Worm (Caenorhabditis elegans) whole organism, young adult: ENCODE results near the gene twk-12.

Experiments
- B0035.1 ChIP-seq: sonication (generic microtip); optimal IDR thresholded peaks from 2 replicates; lab custom pipeline; 2016; ENCODE audit warnings: missing genetic modification characterization, mild to moderate bottlenecking, missing compliant biosample characterization, missing genotype, missing genetic modification reagents
- B0261.1 ChIP-seq: sonication (generic microtip); optimal IDR thresholded peaks from 2 replicates; lab custom pipeline; 2016; ENCODE audit warnings: mild to moderate bottlenecking, missing genetic modification characterization, moderate library complexity, missing compliant biosample characterization
- C06A6.2 ChIP-seq: fragments of 200-800 bp; sonication (Bioruptor generic); conservative IDR thresholded peaks from 2 replicates; pipeline ENCODE4 v1.3.6; 2022; ENCODE audit warnings: missing genetic modification characterization, missing compliant biosample characterization
- C17E4.6 ChIP-seq: fragments of 200-800 bp; sonication (Bioruptor generic); IDR thresholded peaks from 2 replicates; pipeline ENCODE4 v1.3.6; 2022; ENCODE audit warnings: missing genetic modification reagents, missing genetic modification characterization, missing compliant biosample characterization
- D2030.7 ChIP-seq: fragments of 200-800 bp; sonication (Bioruptor generic); IDR thresholded peaks from 2 replicates; pipeline ENCODE4 v1.3.6; 2022; ENCODE audit warnings: missing genetic modification reagents, missing genetic modification characterization, missing compliant biosample characterization
- F10E7.11 ChIP-seq: sonication (generic microtip); optimal IDR thresholded peaks from 2 replicates; lab custom pipeline; 2017; ENCODE audit warnings: mild to moderate bottlenecking, missing genetic modification characterization, moderate library complexity, missing compliant biosample characterization
- F37B4.10 ChIP-seq: fragments of 200-800 bp; sonication (Bioruptor generic); IDR thresholded peaks from 2 replicates; pipeline ENCODE4 v1.3.6; 2022; ENCODE audit warnings: missing genetic modification characterization, missing compliant biosample characterization
- F49E8.2 ChIP-seq: sonication (generic microtip); optimal IDR thresholded peaks from 3 replicates; lab custom pipeline; 2017; ENCODE audit warnings: missing genetic modification characterization, mild to moderate bottlenecking, missing compliant biosample characterization, antibody characterized with exemption, moderate library complexity; ENCODE audit not compliant: insufficient read depth
- F52B5.7 ChIP-seq: sonication (generic microtip); optimal IDR thresholded peaks from 2 replicates; lab custom pipeline; 2016; ENCODE audit warnings: mild to moderate bottlenecking, missing genetic modification characterization, missing compliant biosample characterization
- F55B11.4 ChIP-seq: sonication (generic microtip); optimal IDR thresholded peaks from 2 replicates; lab custom pipeline; 2016; ENCODE audit warnings: missing compliant biosample characterization, missing genetic modification characterization, borderline replicate concordance; ENCODE audit not compliant: insufficient read depth
- F57A8.1 ChIP-seq: fragments of 200-800 bp; sonication (Bioruptor generic); optimal IDR thresholded peaks from 2 replicates; lab custom pipeline; 2018; ENCODE audit warnings: mild to moderate bottlenecking, missing genetic modification characterization, moderate library complexity, missing compliant biosample characterization
- K11D2.4 ChIP-seq: fragments of 200-800 bp; sonication (Bioruptor generic); IDR thresholded peaks from 2 replicates; pipeline ENCODE4 v1.3.6; 2022; ENCODE audit warnings: missing genetic modification reagents, missing genetic modification characterization, missing compliant biosample characterization
- K12H6.12 ChIP-seq: fragments of 200-800 bp; sonication (Bioruptor generic); optimal IDR thresholded peaks from 2 replicates; lab custom pipeline; 2018; ENCODE audit warnings: mild to moderate bottlenecking, missing genetic modification characterization, missing compliant biosample characterization
- Y95B8A.8 ChIP-seq: fragments of 200-800 bp; sonication (Bioruptor generic); IDR thresholded peaks from 2 replicates; pipeline ENCODE4 v1.3.6; 2022; ENCODE audit warnings: missing genetic modification reagents, missing genetic modification characterization, missing compliant biosample characterization
- ZK185.1 ChIP-seq: sonication (generic microtip); optimal IDR thresholded peaks from 2 replicates; lab custom pipeline; 2016; ENCODE audit warnings: mild to moderate bottlenecking, missing genetic modification characterization, missing compliant biosample characterization; ENCODE audit not compliant: poor library complexity, severe bottlenecking
- akir-1 ChIP-seq: fragments of 200-800 bp; sonication (Bioruptor generic); optimal IDR thresholded peaks from 2 replicates; lab custom pipeline; 2018; ENCODE audit warnings: mild to moderate bottlenecking, missing genetic modification characterization, moderate library complexity, missing compliant biosample characterization
- attf-6 ChIP-seq: fragments of 200-800 bp; sonication (Bioruptor generic); IDR thresholded peaks from 2 replicates; pipeline ENCODE4 v1.3.6; 2022; ENCODE audit warnings: missing genetic modification reagents, missing genetic modification characterization, missing compliant biosample characterization
- cebp-1 ChIP-seq, 2 experiments: fragments of 200-800 bp in 1 of 2; sonication (Bioruptor generic) in 1 of 2; sonication (generic microtip) in 1 of 2; IDR thresholded peaks in 1 of 2; optimal IDR thresholded peaks in 1 of 2; 2 replicates each; pipeline versions ENCODE4 v1.3.6 to Lab custom; 2017 to 2022; ENCODE audit warnings: missing compliant biosample characterization in 2 of 2, missing genetic modification characterization in 2 of 2, mild to moderate bottlenecking in 1 of 2, missing genetic modification reagents in 1 of 2, moderate library complexity in 1 of 2
- ceh-100 ChIP-seq: fragments of 200-800 bp; sonication (Bioruptor generic); IDR thresholded peaks from 2 replicates; pipeline ENCODE4 v1.3.6; 2022; ENCODE audit warnings: missing genetic modification reagents, missing genetic modification characterization, missing compliant biosample characterization
- ceh-40 ChIP-seq: fragments of 200-800 bp; sonication (Bioruptor generic); IDR thresholded peaks from 2 replicates; pipeline ENCODE4 v1.3.6; 2022; ENCODE audit warnings: missing genetic modification characterization, missing compliant biosample characterization
- chd-7 ChIP-seq: sonication (generic microtip); optimal IDR thresholded peaks from 2 replicates; lab custom pipeline; 2016; ENCODE audit warnings: mild to moderate bottlenecking, missing genetic modification characterization, moderate library complexity, missing compliant biosample characterization
- die-1 ChIP-seq: sonication (generic microtip); optimal IDR thresholded peaks from 2 replicates; lab custom pipeline; 2016; ENCODE audit warnings: missing genotype, mild to moderate bottlenecking, missing genetic modification characterization, missing compliant biosample characterization
- dpl-1 ChIP-seq: fragments of 150-350 bp; optimal IDR thresholded peaks from 2 replicates; lab custom pipeline; 2014; ENCODE audit warnings: missing biosample characterization, missing genetic modification reagents, missing genetic modification characterization
- ets-4 ChIP-seq: fragments of 200-800 bp; sonication (Bioruptor generic); optimal IDR thresholded peaks from 2 replicates; lab custom pipeline; 2018; ENCODE audit warnings: mild to moderate bottlenecking, missing genetic modification characterization, missing compliant biosample characterization
- hmg-1.2 ChIP-seq: fragments of 200-800 bp; sonication (Bioruptor generic); IDR thresholded peaks from 2 replicates; pipeline ENCODE4 v1.3.6; 2022; ENCODE audit warnings: missing genetic modification reagents, missing genetic modification characterization, missing compliant biosample characterization
- hmg-20 ChIP-seq: fragments of 200-800 bp; sonication (Bioruptor generic); IDR thresholded peaks from 2 replicates; pipeline ENCODE4 v1.3.6; 2022; ENCODE audit warnings: missing genetic modification reagents, missing genetic modification characterization, missing compliant biosample characterization
- lag-1 ChIP-seq: fragments of 200-800 bp; sonication (Bioruptor generic); IDR thresholded peaks from 2 replicates; pipeline ENCODE4 v1.3.6; 2022; ENCODE audit warnings: missing genetic modification reagents, missing genetic modification characterization, missing compliant biosample characterization
- lin-35 ChIP-seq, 3 experiments: fragments of 150-350 bp in 2 of 3; sonication (generic microtip) in 1 of 3; optimal IDR thresholded peaks; 2 replicates each; lab custom pipeline; 2014 to 2018; ENCODE audit warnings: missing biosample characterization in 3 of 3, missing genetic modification characterization in 3 of 3, missing genetic modification reagents in 3 of 3
- lin-40 ChIP-seq: sonication (generic microtip); optimal IDR thresholded peaks from 2 replicates; lab custom pipeline; 2016; ENCODE audit warnings: missing genetic modification characterization, mild to moderate bottlenecking, missing compliant biosample characterization, missing genotype, missing genetic modification reagents
- lsy-27 ChIP-seq: sonication (generic microtip); optimal IDR thresholded peaks from 2 replicates; lab custom pipeline; 2017; ENCODE audit warnings: missing genetic modification characterization, mild to moderate bottlenecking, missing compliant biosample characterization, antibody characterized with exemption, missing genotype, borderline replicate concordance; ENCODE audit not compliant: insufficient read depth
- madf-3 ChIP-seq: fragments of 200-800 bp; sonication (Bioruptor generic); IDR thresholded peaks from 2 replicates; pipeline ENCODE4 v1.3.6; 2022; ENCODE audit warnings: missing genetic modification reagents, missing genetic modification characterization, missing compliant biosample characterization
- madf-6 ChIP-seq: fragments of 200-800 bp; sonication (Bioruptor generic); IDR thresholded peaks from 2 replicates; pipeline ENCODE4 v1.3.6; 2022; ENCODE audit warnings: missing genetic modification reagents, missing genetic modification characterization, missing compliant biosample characterization
- mcd-1 ChIP-seq: fragments of 200-800 bp; sonication (Bioruptor generic); IDR thresholded peaks from 2 replicates; pipeline ENCODE4 v1.3.6; 2022; ENCODE audit warnings: missing genetic modification reagents, missing genetic modification characterization, missing compliant biosample characterization
- mxl-1 ChIP-seq: sonication (generic microtip); optimal IDR thresholded peaks from 2 replicates; lab custom pipeline; 2016; ENCODE audit warnings: missing genetic modification characterization, missing compliant biosample characterization
- nfya-1 ChIP-seq: sonication (generic microtip); optimal IDR thresholded peaks from 2 replicates; lab custom pipeline; 2017; ENCODE audit warnings: antibody characterized with exemption, missing compliant biosample characterization, missing genetic modification characterization, borderline replicate concordance; ENCODE audit not compliant: insufficient read depth
- nfyb-1 ChIP-seq: fragments of 200-800 bp; sonication (Bioruptor generic); IDR thresholded peaks from 2 replicates; pipeline ENCODE4 v1.3.6; 2022; ENCODE audit warnings: missing genetic modification reagents, missing genetic modification characterization, missing compliant biosample characterization
- nhr-120 ChIP-seq: fragments of 200-800 bp; sonication (Bioruptor generic); IDR thresholded peaks from 2 replicates; pipeline ENCODE4 v1.3.6; 2022; ENCODE audit warnings: missing genetic modification characterization, missing compliant biosample characterization
- nhr-80 ChIP-seq: sonication (generic microtip); optimal IDR thresholded peaks from 2 replicates; lab custom pipeline; 2016; ENCODE audit warnings: missing genetic modification characterization, missing compliant biosample characterization
- rcor-1 ChIP-seq: fragments of 200-800 bp; sonication (Bioruptor generic); IDR thresholded peaks from 2 replicates; pipeline ENCODE4 v1.3.6; 2022; ENCODE audit warnings: missing genetic modification reagents, missing genetic modification characterization, missing compliant biosample characterization
- sdz-38 ChIP-seq: sonication (generic microtip); optimal IDR thresholded peaks from 2 replicates; lab custom pipeline; 2016; ENCODE audit warnings: missing genotype, missing genetic modification characterization, missing compliant biosample characterization
- sea-2 ChIP-seq: fragments of 200-800 bp; sonication (Bioruptor generic); IDR thresholded peaks from 2 replicates; pipeline ENCODE4 v1.3.6; 2022; ENCODE audit warnings: missing genetic modification characterization, missing compliant biosample characterization
- snpc-3.4 ChIP-seq: sonication (generic microtip); optimal IDR thresholded peaks from 2 replicates; lab custom pipeline; 2017; ENCODE audit warnings: missing genetic modification characterization, mild to moderate bottlenecking, missing compliant biosample characterization, antibody characterized with exemption, moderate library complexity, missing genotype, missing genetic modification reagents
- tbx-9 ChIP-seq: sonication (generic microtip); optimal IDR thresholded peaks from 2 replicates; lab custom pipeline; 2016; ENCODE audit warnings: borderline replicate concordance, missing genetic modification characterization, inconsistent platforms, missing compliant biosample characterization
- tlf-1 ChIP-seq: fragments of 200-800 bp; sonication (Bioruptor generic); optimal IDR thresholded peaks from 2 replicates; lab custom pipeline; 2018; ENCODE audit warnings: mild to moderate bottlenecking, missing genetic modification characterization, missing compliant biosample characterization
- zim-3 ChIP-seq: sonication (generic microtip); optimal IDR thresholded peaks from 2 replicates; lab custom pipeline; 2017; ENCODE audit warnings: mild to moderate bottlenecking, missing genetic modification characterization, moderate library complexity, missing compliant biosample characterization
- ztf-28 ChIP-seq: fragments of 200-800 bp; sonication (Bioruptor generic); IDR thresholded peaks from 2 replicates; pipeline ENCODE4 v1.3.6; 2022; ENCODE audit warnings: missing genetic modification reagents, missing genetic modification characterization, missing compliant biosample characterization

The twk-12 gene

ce11 chrV:10711829-10712607 is 44.6 kb downstream of the twk-12 start (continued):
- TF ChIP-seq chd-7 (peak; percentile 28), tlf-1 (no peak), F37B4.10 (GFP tag; lab: Robert Waterston, UW) (no peak), B0261.1 (tag; lab: Kevin White, UChicago) (no peak), nfya-1 (tag; lab: Kevin White, UChicago) (no peak), tbx-9 (tag; lab: Kevin White, UChicago) (no peak), lin-40 (no peak), hmg-1.2 (GFP tag; lab: Robert Waterston, UW) (0 out of 2 replicates have a peak, but pooled peaks have one; percentile 8), zim-3 (no peak), madf-6 (GFP tag; lab: Robert Waterston, UW) (no peak), F57A8.1 (GFP tag; lab: Kevin White, UChicago) (no peak), snpc-3.4 (tag; lab: Kevin White, UChicago) (no peak), F52B5.7 (peak; percentile 8), hmg-20 (GFP tag; lab: Robert Waterston, UW) (no peak), Y95B8A.8 (peak; percentile 55; the same call in 1 of the 2 replicates), F49E8.2 (tag; lab: Kevin White, UChicago) (no peak), ets-4 (GFP tag; lab: Kevin White, UChicago) (no peak), mcd-1 (GFP tag; lab: Robert Waterston, UW) (no peak), K11D2.4 (GFP tag; lab: Robert Waterston, UW) (0 out of 2 replicates have a peak, but pooled peaks have one; percentile 10), attf-6 (no peak), ceh-100 (GFP tag; lab: Robert Waterston, UW) (no peak), K12H6.12 (tag; lab: Kevin White, UChicago) (no peak), die-1 (tag; lab: Kevin White, UChicago) (no peak), D2030.7 (GFP tag; lab: Robert Waterston, UW) (no peak), nhr-80 (no peak), lsy-27 (tag; lab: Kevin White, UChicago) (no peak), F10E7.11 (tag; lab: Kevin White, UChicago) (no peak), rcor-1 (no peak), C17E4.6 (GFP tag; lab: Robert Waterston, UW) (no peak), mxl-1 (no peak), nhr-120 (GFP tag; lab: Robert Waterston, UW) (no peak), F55B11.4 (tag; lab: Kevin White, UChicago) (no peak), ceh-40 (GFP tag; lab: Robert Waterston, UW) (0 out of 2 replicates have a peak, but pooled peaks have one; percentile 24), madf-3 (GFP tag; lab: Robert Waterston, UW) (0 out of 2 replicates have a peak, but pooled peaks have one; percentile 42), sdz-38 (tag; lab: Kevin White, UChicago) (no peak), lin-35 (GFP tag; optimal IDR thresholded peaks at IDR 0.05; lab: Kevin White, UChicago) (peak in 2 of 3 experiments; percentile 3 to 21), lag-1 (GFP tag; lab: Robert Waterston, UW) (no peak), C06A6.2 (GFP tag; lab: Robert Waterston, UW) (0 out of 2 replicates have a peak, but pooled peaks have one; percentile 17), sea-2 (GFP tag; lab: Robert Waterston, UW) (no peak), B0035.1 (tag; lab: Kevin White, UChicago) (no peak), cebp-1 (GFP tag; IDR thresholded peaks at IDR 0.05; lab: Robert Waterston, UW) (no peak), cebp-1 (tag; optimal IDR thresholded peaks at IDR 0.05; lab: Kevin White, UChicago) (peak; percentile 55), akir-1 (no peak), ZK185.1 (peak; percentile 18), ztf-28 (no peak), nfyb-1 (peak; percentile 61; the same call in 1 of the 2 replicates), dpl-1 (no peak)
